Fruit fly (Drosophila melanogaster) whole organism, embryonic: Measurements from ENCODE around the gene tbrd-1.

Experiments
- CG10321 ChIP-seq: fragments of 200-800 bp; sonication (Bioruptor generic); IDR thresholded peaks from 2 replicates; pipeline ENCODE4 v1.3.6; 2022; ENCODE audit warnings: missing biosample characterization, missing genetic modification characterization
- CG10543 ChIP-seq: fragments of 200-800 bp; sonication (Bioruptor generic); optimal IDR thresholded peaks from 3 replicates; lab custom pipeline; 2017; ENCODE audit warnings: missing biosample characterization, mild to moderate bottlenecking, missing genetic modification characterization, moderate library complexity
- CG13624 ChIP-seq: fragments of 200-800 bp; sonication (Bioruptor generic); optimal IDR thresholded peaks from 2 replicates; lab custom pipeline; 2016; ENCODE audit warnings: missing biosample characterization, missing genetic modification characterization
- CG16779 ChIP-seq: fragments of 200-800 bp; sonication (Bioruptor generic); IDR thresholded peaks from 2 replicates; pipeline ENCODE4 v1.3.6; 2022; ENCODE audit warnings: missing biosample characterization, missing genetic modification characterization
- CG16863 ChIP-seq: fragments of 200-800 bp; sonication (Bioruptor generic); optimal IDR thresholded peaks from 3 replicates; lab custom pipeline; 2016; ENCODE audit warnings: missing biosample characterization, missing genetic modification characterization
- CG18619 ChIP-seq: fragments of 200-800 bp; sonication (Bioruptor generic); optimal IDR thresholded peaks from 3 replicates; lab custom pipeline; 2017; ENCODE audit warnings: missing biosample characterization, mild to moderate bottlenecking, missing genetic modification characterization
- CG30403 ChIP-seq: fragments of 200-800 bp; sonication (Bioruptor generic); optimal IDR thresholded peaks from 3 replicates; lab custom pipeline; 2016; ENCODE audit warnings: missing biosample characterization, missing genetic modification characterization
- CG31224 ChIP-seq: fragments of 200-800 bp; sonication (Bioruptor generic); IDR thresholded peaks from 2 replicates; pipeline ENCODE4 v1.3.6; 2022; ENCODE audit warnings: missing biosample characterization, missing genetic modification characterization
- CG32532 ChIP-seq: fragments of 200-800 bp; sonication (Bioruptor generic); IDR thresholded peaks from 2 replicates; pipeline ENCODE4 v1.3.6; 2022; ENCODE audit warnings: missing biosample characterization, missing genetic modification characterization
- CG3847 ChIP-seq: fragments of 200-800 bp; sonication (Bioruptor generic); IDR thresholded peaks from 2 replicates; pipeline ENCODE4 v1.3.6; 2022; ENCODE audit warnings: missing biosample characterization, missing genetic modification characterization
- CG7556 ChIP-seq: fragments of 200-800 bp; sonication (Bioruptor generic); optimal IDR thresholded peaks from 2 replicates; lab custom pipeline; 2017; ENCODE audit warnings: missing biosample characterization, mild to moderate bottlenecking, missing genetic modification characterization
- CG7745 ChIP-seq: fragments of 200-800 bp; sonication (Bioruptor generic); optimal IDR thresholded peaks from 2 replicates; lab custom pipeline; 2018; ENCODE audit warnings: missing biosample characterization, mild to moderate bottlenecking, missing genetic modification characterization, moderate library complexity
- CG7963 ChIP-seq: fragments of 200-800 bp; sonication (Bioruptor generic); IDR thresholded peaks from 3 replicates; pipeline ENCODE4 v1.3.6; 2022; ENCODE audit warnings: missing biosample characterization, missing genetic modification characterization; ENCODE audit not compliant: partially characterized antibody
- CG8765 ChIP-seq: fragments of 200-800 bp; sonication (Bioruptor generic); IDR thresholded peaks from 2 replicates; pipeline ENCODE4 v1.3.6; 2022; ENCODE audit warnings: missing biosample characterization, missing genetic modification characterization
- CG9932 ChIP-seq: fragments of 200-800 bp; sonication (Bioruptor generic); IDR thresholded peaks from 2 replicates; pipeline ENCODE4 v1.3.6; 2022; ENCODE audit warnings: missing biosample characterization, missing genetic modification characterization
- Camta ChIP-seq: fragments of 200-800 bp; sonication (Bioruptor generic); optimal IDR thresholded peaks from 2 replicates; lab custom pipeline; 2016; ENCODE audit warnings: missing biosample characterization, missing genetic modification characterization
- D ChIP-seq, 2 experiments: fragments of 200-800 bp in 1 of 2; fragments of >200 bp in 1 of 2; sonication (Bioruptor generic) in 1 of 2; optimal IDR thresholded peaks; 2 replicates in 1 of 2; 3 replicates in 1 of 2; lab custom pipeline; 2017; ENCODE audit warnings: mild to moderate bottlenecking in 1 of 2, missing biosample characterization in 1 of 2, missing genetic modification characterization in 1 of 2, missing genetic modification reagents in 1 of 2
- Eip74EF ChIP-seq, 2 experiments: fragments of 200-800 bp in 1 of 2; fragments of >200 bp in 1 of 2; sonication (Bioruptor generic) in 1 of 2; optimal IDR thresholded peaks; 2 replicates each; lab custom pipeline; 2017 to 2019; ENCODE audit warnings: missing biosample characterization in 2 of 2, missing genetic modification characterization in 2 of 2, mild to moderate bottlenecking in 1 of 2, moderate library complexity in 1 of 2
- H2.0 ChIP-seq: fragments of 200-800 bp; sonication (Bioruptor generic); IDR thresholded peaks from 2 replicates; pipeline ENCODE4 v1.3.6; 2022; ENCODE audit warnings: missing biosample characterization, missing genetic modification characterization
- HLH4C ChIP-seq: fragments of 200-800 bp; sonication (Bioruptor generic); IDR thresholded peaks from 3 replicates; pipeline ENCODE4 v1.3.6; 2022; ENCODE audit warnings: missing biosample characterization, missing genetic modification characterization; ENCODE audit not compliant: partially characterized antibody
- HLHmδ ChIP-seq: fragments of 200-800 bp; sonication (Bioruptor generic); optimal IDR thresholded peaks from 2 replicates; lab custom pipeline; 2018; ENCODE audit warnings: missing biosample characterization, mild to moderate bottlenecking, missing genetic modification characterization, moderate library complexity
- Hsf ChIP-seq: fragments of 200-800 bp; sonication (Bioruptor generic); optimal IDR thresholded peaks from 3 replicates; lab custom pipeline; 2016; ENCODE audit warnings: missing biosample characterization, missing genetic modification characterization
- Lim3 ChIP-seq: fragments of 200-800 bp; sonication (Bioruptor generic); IDR thresholded peaks from 2 replicates; pipeline ENCODE4 v1.3.6; 2022; ENCODE audit warnings: missing biosample characterization, missing genetic modification characterization
- NC2β ChIP-seq: fragments of 200-800 bp; sonication (Bioruptor generic); optimal IDR thresholded peaks from 2 replicates; lab custom pipeline; 2016; ENCODE audit warnings: missing biosample characterization, missing genetic modification characterization
- Ptx1 ChIP-seq: fragments of 200-800 bp; sonication (Bioruptor generic); IDR thresholded peaks from 2 replicates; pipeline ENCODE4 v1.3.6; 2022; ENCODE audit warnings: missing biosample characterization, missing genetic modification characterization
- Ravus ChIP-seq: fragments of 200-800 bp; sonication (Bioruptor generic); IDR thresholded peaks from 2 replicates; pipeline ENCODE4 v1.3.6; 2022; ENCODE audit warnings: missing biosample characterization, missing genetic modification characterization
- Sry-β ChIP-seq: fragments of 200-800 bp; sonication (Bioruptor generic); optimal IDR thresholded peaks from 2 replicates; lab custom pipeline; 2018; ENCODE audit warnings: missing biosample characterization, mild to moderate bottlenecking, missing genetic modification characterization, moderate library complexity
- Xrp1 ChIP-seq: fragments of 200-800 bp; sonication (Bioruptor generic); IDR thresholded peaks from 2 replicates; pipeline ENCODE4 v1.3.6; 2022; ENCODE audit warnings: missing biosample characterization, missing genetic modification characterization
- abd-A ChIP-seq: fragments of 200-800 bp; sonication (Bioruptor generic); optimal IDR thresholded peaks from 3 replicates; lab custom pipeline; 2019; ENCODE audit warnings: missing biosample characterization, mild to moderate bottlenecking, missing genetic modification characterization, moderate library complexity
- br ChIP-seq: fragments of >200 bp; optimal IDR thresholded peaks from 2 replicates; lab custom pipeline; 2017
- caup ChIP-seq: fragments of 200-800 bp; sonication (Bioruptor generic); optimal IDR thresholded peaks from 3 replicates; lab custom pipeline; 2017; ENCODE audit warnings: missing biosample characterization, mild to moderate bottlenecking, missing genetic modification characterization, moderate library complexity; ENCODE audit not compliant: severe bottlenecking
- chn ChIP-seq: fragments of 200-800 bp; sonication (Bioruptor generic); optimal IDR thresholded peaks from 2 replicates; lab custom pipeline; 2016; ENCODE audit warnings: missing biosample characterization, missing genetic modification characterization
- dan ChIP-seq: fragments of 200-800 bp; sonication (Bioruptor generic); IDR thresholded peaks from 2 replicates; pipeline ENCODE4 v1.3.6; 2022; ENCODE audit warnings: missing biosample characterization, missing genetic modification characterization
- dati ChIP-seq: fragments of 200-800 bp; sonication (Bioruptor generic); IDR thresholded peaks from 2 replicates; pipeline ENCODE4 v1.3.6; 2022; ENCODE audit warnings: missing biosample characterization, missing genetic modification characterization
- dpn ChIP-seq, 2 experiments: fragments of 200-800 bp; sonication (Bioruptor generic); optimal IDR thresholded peaks; 3 replicates each; lab custom pipeline; 2016; ENCODE audit warnings: missing biosample characterization in 2 of 2, missing genetic modification characterization in 2 of 2
- dysf ChIP-seq: fragments of 200-800 bp; sonication (Bioruptor generic); IDR thresholded peaks from 3 replicates; pipeline ENCODE4 v1.3.6; 2022; ENCODE audit warnings: missing biosample characterization, missing genetic modification characterization
- hkb ChIP-seq, 2 experiments: fragments of 200-800 bp in 1 of 2; fragments of >200 bp in 1 of 2; sonication (Bioruptor generic) in 1 of 2; IDR thresholded peaks in 1 of 2; optimal IDR thresholded peaks in 1 of 2; 2 replicates each; pipeline versions ENCODE4 v1.3.6 to Lab custom; 2017 to 2022; ENCODE audit warnings: missing biosample characterization in 1 of 2, missing genetic modification characterization in 1 of 2
- lov ChIP-seq, 2 experiments: fragments of 200-800 bp in 1 of 2; fragments of >200 bp in 1 of 2; sonication (Bioruptor generic) in 1 of 2; IDR thresholded peaks in 1 of 2; optimal IDR thresholded peaks in 1 of 2; 2 replicates in 1 of 2; 3 replicates in 1 of 2; pipeline versions ENCODE4 v1.3.6 to Lab custom; 2017 to 2022; ENCODE audit warnings: missing biosample characterization in 1 of 2, missing genetic modification characterization in 1 of 2
- nau ChIP-seq: fragments of 200-800 bp; sonication (Bioruptor generic); optimal IDR thresholded peaks from 3 replicates; lab custom pipeline; 2017; ENCODE audit warnings: missing biosample characterization, mild to moderate bottlenecking, missing genetic modification characterization, missing genetic modification reagents
- nerfin-2 ChIP-seq: fragments of 200-800 bp; sonication (Bioruptor generic); IDR thresholded peaks from 2 replicates; pipeline ENCODE4 v1.3.6; 2022; ENCODE audit warnings: missing biosample characterization, missing genetic modification characterization; ENCODE audit not compliant: partially characterized antibody
- odd ChIP-seq: fragments of 200-800 bp; sonication (Bioruptor generic); optimal IDR thresholded peaks from 2 replicates; lab custom pipeline; 2017; ENCODE audit warnings: missing biosample characterization, mild to moderate bottlenecking, missing genetic modification characterization
- onecut ChIP-seq: fragments of 200-800 bp; sonication (Bioruptor generic); IDR thresholded peaks from 2 replicates; pipeline ENCODE4 v1.3.6; 2022; ENCODE audit warnings: missing biosample characterization, missing genetic modification characterization
- schlank ChIP-seq: fragments of 200-800 bp; sonication (Bioruptor generic); optimal IDR thresholded peaks from 2 replicates; lab custom pipeline; 2018; ENCODE audit warnings: missing biosample characterization, mild to moderate bottlenecking, missing genetic modification characterization
- scrt ChIP-seq: fragments of 200-800 bp; sonication (Bioruptor generic); optimal IDR thresholded peaks from 2 replicates; lab custom pipeline; 2018; ENCODE audit warnings: missing biosample characterization, mild to moderate bottlenecking, missing genetic modification characterization, moderate library complexity
- sna ChIP-seq: fragments of 200-800 bp; sonication (Bioruptor generic); IDR thresholded peaks from 2 replicates; pipeline ENCODE4 v1.3.6; 2022; ENCODE audit warnings: missing biosample characterization, missing genetic modification characterization; ENCODE audit not compliant: partially characterized antibody
- vfl ChIP-seq: fragments of 200-800 bp; sonication (Bioruptor generic); optimal IDR thresholded peaks from 2 replicates; lab custom pipeline; 2016; ENCODE audit warnings: missing biosample characterization, missing genetic modification characterization
- vnd ChIP-seq: fragments of 200-800 bp; sonication (Bioruptor generic); IDR thresholded peaks from 3 replicates; pipeline ENCODE4 v1.3.6; 2022; ENCODE audit warnings: missing biosample characterization, missing genetic modification characterization; ENCODE audit not compliant: partially characterized antibody
- zf30C ChIP-seq: fragments of 200-800 bp; sonication (Bioruptor generic); optimal IDR thresholded peaks from 3 replicates; lab custom pipeline; 2018; ENCODE audit warnings: missing biosample characterization, mild to moderate bottlenecking, missing genetic modification characterization

Gene tbrd-1

DNA sequence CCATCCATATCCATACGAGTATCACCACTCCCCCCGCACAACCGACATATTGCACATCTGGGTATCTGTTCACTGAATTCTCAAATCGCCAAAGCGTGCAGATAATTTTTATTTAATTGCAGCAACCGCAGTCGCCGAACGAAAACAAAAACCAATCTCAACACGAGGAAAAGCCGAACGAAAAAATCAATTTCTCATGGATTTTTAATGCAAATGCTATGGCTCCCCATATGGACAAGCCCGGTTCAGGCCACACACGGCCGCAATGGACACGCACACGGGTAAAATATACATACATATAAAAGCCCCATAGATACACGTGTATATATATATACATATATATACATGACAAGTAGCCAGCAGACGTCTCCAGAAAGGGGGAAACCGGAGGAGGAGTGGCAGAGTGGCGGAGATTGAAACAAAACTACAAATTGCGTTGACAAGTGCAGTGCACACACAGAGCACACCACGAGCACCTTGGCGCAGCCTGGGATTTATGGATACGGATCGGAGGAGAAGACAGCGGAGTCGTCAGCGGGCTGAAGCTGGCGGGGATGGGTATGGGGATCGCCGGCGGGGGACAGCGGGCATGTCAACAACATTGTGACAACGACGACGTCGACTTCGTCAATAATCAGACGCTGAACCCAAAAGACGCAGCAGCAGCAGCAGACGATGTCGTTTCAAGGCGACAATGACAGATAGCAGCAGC, 15.6 kb downstream of the tbrd-1 start (continued):
- TF ChIP-seq CG9932 (no peak), nerfin-2 (no peak), vnd (GFP tag; lab: Robert Waterston, UW) (no peak), Ptx1 (no peak), CG30403 (GFP tag; lab: Kevin White, UChicago) (no peak), HLH4C (GFP tag; lab: Robert Waterston, UW) (no peak), schlank (tag; lab: Kevin White, UChicago) (no peak), Camta (GFP tag; lab: Kevin White, UChicago) (no peak), H2.0 (GFP tag; lab: Robert Waterston, UW) (0 out of 2 replicates have a peak, but pooled peaks have one; percentile 19), CG32532 (no peak), scrt (no peak), CG8765 (GFP tag; lab: Robert Waterston, UW) (no peak), CG16863 (GFP tag; lab: Kevin White, UChicago) (no peak), CG3847 (no peak), caup (GFP tag; lab: Kevin White, UChicago) (no peak), CG13624 (no peak), Xrp1 (GFP tag; lab: Robert Waterston, UW) (peak; percentile 37), dpn (GFP tag; optimal IDR thresholded peaks at IDR 0.05; lab: Kevin White, UChicago) (no peak), Lim3 (no peak), nau (GFP tag; lab: Kevin White, UChicago) (peak; percentile 4), dati (GFP tag; lab: Robert Waterston, UW) (no peak), hkb (optimal IDR thresholded peaks at IDR 0.05; lab: Kevin White, UChicago) (no peak), hkb (GFP tag; IDR thresholded peaks at IDR 0.05; lab: Robert Waterston, UW) (0 out of 2 replicates have a peak, but pooled peaks have one; percentile 22), CG18619 (GFP tag; lab: Kevin White, UChicago) (no peak), NC2β (GFP tag; lab: Kevin White, UChicago) (no peak), Ravus (GFP tag; lab: Robert Waterston, UW) (no peak), dysf (no peak), CG7556 (no peak), CG7745 (tag; lab: Kevin White, UChicago) (no peak), vfl (GFP tag; lab: Kevin White, UChicago) (no peak), chn (GFP tag; lab: Kevin White, UChicago) (no peak), Sry-β (GFP tag; lab: Kevin White, UChicago) (no peak), HLHmδ (GFP tag; lab: Kevin White, UChicago) (no peak), abd-A (tag; lab: Kevin White, UChicago) (no peak), odd (no peak), onecut (GFP tag; lab: Robert Waterston, UW) (peak; percentile 59), CG10543 (GFP tag; lab: Kevin White, UChicago) (no peak), CG10321 (GFP tag; lab: Robert Waterston, UW) (no peak), zf30C (GFP tag; lab: Kevin White, UChicago) (no peak), Eip74EF (GFP tag; optimal IDR thresholded peaks at IDR 0.05; lab: Kevin White, UChicago) (no peak), dan (GFP tag; lab: Robert Waterston, UW) (no peak), lov (optimal IDR thresholded peaks at IDR 0.05; lab: Kevin White, UChicago) (no peak), lov (GFP tag; IDR thresholded peaks at IDR 0.05; lab: Robert Waterston, UW) (no peak), sna (GFP tag; lab: Robert Waterston, UW) (no peak), CG7963 (GFP tag; lab: Robert Waterston, UW) (no peak), CG31224 (GFP tag; lab: Robert Waterston, UW) (no peak), Hsf (GFP tag; lab: Kevin White, UChicago) (no peak), br (lab: Kevin White, UChicago) (no peak), CG16779 (GFP tag; lab: Robert Waterston, UW) (no peak), D (optimal IDR thresholded peaks at IDR 0.05; lab: Kevin White, UChicago) (no peak), D (GFP tag; optimal IDR thresholded peaks at IDR 0.05; lab: Kevin White, UChicago) (no peak)
